Worm (Caenorhabditis elegans) whole organism, early embryonic: ENCODE measurements around the gene F53A9.1.

Experiments
- ceh-13 ChIP-seq: fragments of 200-800 bp; sonication (Bioruptor generic); optimal IDR thresholded peaks from 2 replicates; lab custom pipeline; 2018; ENCODE audit warnings: mild to moderate bottlenecking, missing genetic modification characterization, missing compliant biosample characterization
- hnd-1 ChIP-seq: sonication (generic microtip); optimal IDR thresholded peaks from 2 replicates; lab custom pipeline; 2016; ENCODE audit warnings: missing genetic modification characterization, missing compliant biosample characterization

ce11 chrX:8727306-8727705 is 15.9 kb downstream of the F53A9.1 start, which contains the start of gene EGAP4.1:
- TF ChIP-seq hnd-1 (tag; lab: Kevin White, UChicago) (no peak), ceh-13 (GFP tag; lab: Kevin White, UChicago) (no peak)
